Worm (Caenorhabditis elegans): ENCODE measurements around the gene F09G2.2.

DNA sequence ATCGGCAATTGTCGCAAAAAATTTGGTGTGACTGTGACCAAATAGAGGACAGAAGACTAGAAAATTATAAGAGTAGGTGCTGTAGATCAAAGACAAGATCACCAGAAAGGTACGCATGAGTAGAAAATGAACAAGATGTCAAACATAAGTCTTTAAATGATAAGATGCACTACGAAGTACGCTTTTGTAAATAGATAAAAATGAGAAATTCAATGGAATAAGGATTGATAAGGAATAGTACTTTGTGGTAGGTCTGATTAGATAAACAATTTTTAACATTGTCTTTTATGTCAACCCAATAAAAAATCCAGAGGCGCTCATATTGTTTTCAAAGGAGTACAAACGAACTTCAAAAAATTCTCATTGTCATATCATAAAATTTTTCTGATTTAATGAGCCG lies 46.1 kb upstream of the F09G2.2 start, which contains the start of gene F10D2.8:
- TF ChIP-seq skn-1 (tag; optimal IDR thresholded peaks at IDR 0.05) (no peak), lin-13 (GFP tag; optimal IDR thresholded peaks at IDR 0.05) (no peak), dpl-1 (GFP tag; optimal IDR thresholded peaks at IDR 0.05) (no peak), F26F4.8 (GFP tag; conservative IDR thresholded peaks at IDR 0.05) (no peak), dve-1 (tag; optimal IDR thresholded peaks at IDR 0.05; ENCODE audit: insufficient read depth) (peak; percentile 69), egl-27 (tag; optimal IDR thresholded peaks at IDR 0.05) (no peak), nhr-77 (tag; optimal IDR thresholded peaks at IDR 0.05) (peak; percentile 26), hmg-1.1 (GFP tag; IDR thresholded peaks at IDR 0.05) (no peak), php-3 (GFP tag; IDR thresholded peaks at IDR 0.05) (no peak)

All from whole organism, L4 larva.